Fruit fly (Drosophila melanogaster): ENCODE measurements around the gene Argk2.

Argk2 gene

dm6 chr3L:9065997-9066441 lies 18.8 kb downstream of the Argk2 start, which contains the start of gene Argk1 (continued):
- TF ChIP-seq CG18619 (GFP tag; optimal IDR thresholded peaks at IDR 0.05) (peak; percentile 68), Chrac-16 (GFP tag; optimal IDR thresholded peaks at IDR 0.05) (peak; percentile 44), sisA (GFP tag; IDR thresholded peaks at IDR 0.05) (no peak), bcd (GFP tag; optimal IDR thresholded peaks at IDR 0.05) (peak; percentile 10), dpn (GFP tag; optimal IDR thresholded peaks at IDR 0.05) (peak; percentile 28 to 63), CG9609 (GFP tag; optimal IDR thresholded peaks at IDR 0.05) (no peak), CG4282 (GFP tag; optimal IDR thresholded peaks at IDR 0.05) (no peak), CG7556 (GFP tag; optimal IDR thresholded peaks at IDR 0.05) (peak; percentile 78), ATbp (GFP tag; optimal IDR thresholded peaks at IDR 0.05) (peak; percentile 9), CG4328 (GFP tag; optimal IDR thresholded peaks at IDR 0.05) (no peak), CG14710 (tag; optimal IDR thresholded peaks at IDR 0.05) (no peak), da (GFP tag; optimal IDR thresholded peaks at IDR 0.05) (no peak), CG12942 (GFP tag; optimal IDR thresholded peaks at IDR 0.05) (peak; percentile 31), H2.0 (GFP tag; IDR thresholded peaks at IDR 0.05) (peak; percentile 38; the same call in 1 of the 2 replicates), sc (optimal IDR thresholded peaks at IDR 0.05) (no peak), sc (GFP tag; optimal IDR thresholded peaks at IDR 0.05) (no peak), tup (GFP tag; optimal IDR thresholded peaks at IDR 0.05) (no peak), CG14014 (GFP tag; IDR thresholded peaks at IDR 0.05) (peak; percentile 78), fu2 (GFP tag; optimal IDR thresholded peaks at IDR 0.05) (no peak), dysf (GFP tag; IDR thresholded peaks at IDR 0.05) (peak; percentile 68; the same call in 2 of the 3 replicates), Gug (GFP tag; IDR thresholded peaks at IDR 0.05) (peak; percentile 22; the same call in 1 of the 4 replicates), gem (tag; optimal IDR thresholded peaks at IDR 0.05) (peak; percentile 77), GATAe (GFP tag; conservative IDR thresholded peaks at IDR 0.05) (peak; percentile 39; the same call in 1 of the 2 replicates), Hr3 (GFP tag; optimal IDR thresholded peaks at IDR 0.05) (peak; percentile 66), sens-2 (GFP tag; IDR thresholded peaks at IDR 0.05) (no peak), vfl (GFP tag; optimal IDR thresholded peaks at IDR 0.05) (no peak), chinmo (GFP tag; IDR thresholded peaks at IDR 0.05; ENCODE audit: partially characterized antibody) (no peak), bsh (GFP tag; optimal IDR thresholded peaks at IDR 0.05) (peak in 1 of 2 experiments; percentile 28), CG17912 (GFP tag; optimal IDR thresholded peaks at IDR 0.05) (no peak), hb (GFP tag; IDR thresholded peaks at IDR 0.05; ENCODE audit: partially characterized antibody) (no peak), lab (GFP tag; optimal IDR thresholded peaks at IDR 0.05) (peak; percentile 45), Ptx1 (GFP tag; IDR thresholded peaks at IDR 0.05) (peak; percentile 69), Oli (tag; optimal IDR thresholded peaks at IDR 0.05) (peak; percentile 63), CG43689 (GFP tag; IDR thresholded peaks at IDR 0.05) (no peak), danr (GFP tag; IDR thresholded peaks at IDR 0.05) (no peak), B-H2 (GFP tag; optimal IDR thresholded peaks at IDR 0.05) (peak; percentile 30), stc (GFP tag; IDR thresholded peaks at IDR 0.05) (peak; percentile 48; the same call in 1 of the 2 replicates), crp (GFP tag; optimal IDR thresholded peaks at IDR 0.05) (no peak), CG11696 (GFP tag; IDR thresholded peaks at IDR 0.05) (0 out of 2 replicates have a peak, but pooled peaks have one; percentile 41), CG3995 (GFP tag; optimal IDR thresholded peaks at IDR 0.05) (no peak), tio (GFP tag; optimal IDR thresholded peaks at IDR 0.05) (peak; percentile 38), Atf3 (GFP tag; optimal IDR thresholded peaks at IDR 0.05) (no peak), CG8388 (GFP tag; optimal IDR thresholded peaks at IDR 0.05) (peak; percentile 14), Bdp1 (GFP tag; optimal IDR thresholded peaks at IDR 0.05) (no peak), CG11560 (tag; IDR thresholded peaks at IDR 0.05) (0 out of 3 replicates have a peak, but pooled peaks have one; percentile 45), CG32767 (GFP tag; IDR thresholded peaks at IDR 0.05) (no peak), lola (GFP tag; optimal IDR thresholded peaks at IDR 0.05) (no peak), Ssrp (tag; optimal IDR thresholded peaks at IDR 0.05) (peak; percentile 9), CG7987 (GFP tag; optimal IDR thresholded peaks at IDR 0.05) (no peak), CG11695 (GFP tag; IDR thresholded peaks at IDR 0.05) (peak; percentile 67; the same call in 2 of the 3 replicates), dimm (GFP tag; IDR thresholded peaks at IDR 0.05) (no peak)
